Worm (Caenorhabditis elegans) whole organism, midembryonic: Measurements from ENCODE around the gene nhr-183.

Experiments used
- T22C8.4 ChIP-seq: fragments of 200-800 bp; sonication (Bioruptor generic); IDR thresholded peaks from 2 replicates; pipeline ENCODE4 v1.3.6; 2022; ENCODE audit warnings: missing genetic modification characterization, missing compliant biosample characterization
- cog-1 ChIP-seq: sonication (generic microtip); optimal IDR thresholded peaks from 2 replicates; lab custom pipeline; 2016; ENCODE audit warnings: missing genetic modification characterization, missing compliant biosample characterization
- flt-1 ChIP-seq: fragments of 200-800 bp; sonication (Bioruptor generic); IDR thresholded peaks from 2 replicates; pipeline ENCODE4 v1.3.6; 2022; ENCODE audit warnings: missing genetic modification characterization, missing compliant biosample characterization
- med-1 ChIP-seq: sonication (generic microtip); optimal IDR thresholded peaks from 2 replicates; lab custom pipeline; 2017; ENCODE audit warnings: missing genetic modification characterization, mild to moderate bottlenecking, missing compliant biosample characterization, antibody characterized with exemption, missing genetic modification reagents; ENCODE audit not compliant: insufficient read depth
- tab-1 ChIP-seq: fragments of 200-800 bp; sonication (Bioruptor generic); IDR thresholded peaks from 2 replicates; pipeline ENCODE4 v1.3.6; 2022; ENCODE audit warnings: missing genetic modification characterization, missing compliant biosample characterization
- ztf-23 ChIP-seq: fragments of 200-800 bp; sonication (Bioruptor generic); IDR thresholded peaks from 2 replicates; pipeline ENCODE4 v1.3.6; 2022; ENCODE audit warnings: missing genetic modification reagents, missing genetic modification characterization, missing compliant biosample characterization
- ztf-29 ChIP-seq: fragments of 200-800 bp; sonication (Bioruptor generic); IDR thresholded peaks from 2 replicates; pipeline ENCODE4 v1.3.6; 2022; ENCODE audit warnings: missing genetic modification reagents, missing genetic modification characterization, missing compliant biosample characterization

DNA sequence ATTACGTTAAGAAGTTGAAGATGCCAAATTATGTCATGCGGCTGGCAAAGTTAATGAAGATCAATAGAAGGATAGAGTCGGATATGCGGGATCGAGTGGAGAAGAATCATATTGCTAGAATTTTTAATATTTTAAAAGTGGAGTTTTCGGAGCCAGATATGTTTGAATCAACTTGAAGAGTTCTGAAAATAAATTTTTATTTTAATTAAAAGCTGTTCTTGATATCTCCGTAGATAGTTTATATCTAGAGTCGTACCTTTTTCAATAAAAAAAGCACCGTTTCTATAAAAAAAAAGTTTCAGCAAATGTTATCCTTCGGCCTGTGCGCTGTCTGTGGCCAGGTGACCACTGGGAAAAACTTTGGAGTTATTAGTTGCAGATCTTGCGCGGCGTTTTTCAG lies 31.3 kb downstream of the nhr-183 start, which contains the start of gene nhr-96:
- TF ChIP-seq ztf-23 (GFP tag; lab: Robert Waterston, UW) (no peak), T22C8.4 (GFP tag; lab: Robert Waterston, UW) (no peak), flt-1 (no peak), cog-1 (no peak), med-1 (GFP tag; lab: Kevin White, UChicago) (no peak), tab-1 (GFP tag; lab: Robert Waterston, UW) (no peak), ztf-29 (GFP tag; lab: Robert Waterston, UW) (no peak)
